Worm (Caenorhabditis elegans) whole organism, midembryonic: Measurements from ENCODE around the gene pod-2.

ENCODE experiments used
- T22C8.4 ChIP-seq: fragments of 200-800 bp; sonication (Bioruptor generic); IDR thresholded peaks from 2 replicates; pipeline ENCODE4 v1.3.6; 2022; ENCODE audit warnings: missing genetic modification characterization, missing compliant biosample characterization
- cog-1 ChIP-seq: sonication (generic microtip); optimal IDR thresholded peaks from 2 replicates; lab custom pipeline; 2016; ENCODE audit warnings: missing genetic modification characterization, missing compliant biosample characterization
- flt-1 ChIP-seq: fragments of 200-800 bp; sonication (Bioruptor generic); IDR thresholded peaks from 2 replicates; pipeline ENCODE4 v1.3.6; 2022; ENCODE audit warnings: missing genetic modification characterization, missing compliant biosample characterization
- klf-2 ChIP-seq: fragments of 200-800 bp; sonication (Bioruptor generic); conservative IDR thresholded peaks from 2 replicates; pipeline ENCODE4 v1.3.6; 2022; ENCODE audit warnings: missing genetic modification reagents, missing genetic modification characterization, missing compliant biosample characterization
- med-1 ChIP-seq: sonication (generic microtip); optimal IDR thresholded peaks from 2 replicates; lab custom pipeline; 2017; ENCODE audit warnings: missing genetic modification characterization, mild to moderate bottlenecking, missing compliant biosample characterization, antibody characterized with exemption, missing genetic modification reagents; ENCODE audit not compliant: insufficient read depth
- ref-1 ChIP-seq: fragments of 200-800 bp; sonication (Bioruptor generic); conservative IDR thresholded peaks from 2 replicates; pipeline ENCODE4 v1.3.6; 2022; ENCODE audit warnings: missing genetic modification reagents, missing genetic modification characterization, missing compliant biosample characterization
- ztf-23 ChIP-seq: fragments of 200-800 bp; sonication (Bioruptor generic); IDR thresholded peaks from 2 replicates; pipeline ENCODE4 v1.3.6; 2022; ENCODE audit warnings: missing genetic modification reagents, missing genetic modification characterization, missing compliant biosample characterization
- ztf-29 ChIP-seq: fragments of 200-800 bp; sonication (Bioruptor generic); IDR thresholded peaks from 2 replicates; pipeline ENCODE4 v1.3.6; 2022; ENCODE audit warnings: missing genetic modification reagents, missing genetic modification characterization, missing compliant biosample characterization

DNA sequence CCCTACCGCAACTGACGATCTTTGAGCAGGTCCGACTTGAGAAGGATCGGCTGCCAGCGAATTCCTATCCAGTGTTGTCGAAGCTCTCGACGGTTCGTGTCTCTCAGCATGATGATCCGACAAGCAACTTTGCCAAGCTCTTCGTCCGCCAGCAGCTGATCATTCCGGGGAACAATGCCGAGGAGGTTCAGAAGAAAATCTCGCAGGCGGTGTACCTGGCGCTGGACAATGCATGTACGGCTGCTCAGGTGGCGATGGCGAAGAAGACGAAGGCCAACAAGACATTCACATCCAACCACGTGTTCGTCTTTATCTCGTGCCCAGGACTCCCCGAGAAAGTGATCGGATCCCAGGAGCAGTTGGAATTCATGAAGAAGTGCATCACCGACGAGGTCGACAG lies 12.8 kb downstream of the pod-2 start:
- TF ChIP-seq med-1 (GFP tag; lab: Kevin White, UChicago) (no peak), ztf-23 (no peak), T22C8.4 (GFP tag; lab: Robert Waterston, UW) (no peak), flt-1 (GFP tag; lab: Robert Waterston, UW) (no peak), klf-2 (GFP tag; lab: Robert Waterston, UW) (no peak), cog-1 (tag; lab: Kevin White, UChicago) (no peak), ztf-29 (GFP tag; lab: Robert Waterston, UW) (no peak), ref-1 (no peak)
